Fruit fly (Drosophila melanogaster) whole organism, prepupa: ENCODE measurements around the gene IscU.

Experiments
- Blimp-1 ChIP-seq: fragments of 200-800 bp; sonication (Bioruptor generic); optimal IDR thresholded peaks from 3 replicates; lab custom pipeline; 2017; ENCODE audit warnings: missing biosample characterization, missing genetic modification characterization, mild to moderate bottlenecking, moderate library complexity, missing genetic modification reagents
- CG10669 ChIP-seq: fragments of 200-800 bp; sonication (Bioruptor generic); optimal IDR thresholded peaks from 3 replicates; lab custom pipeline; 2018; ENCODE audit warnings: missing biosample characterization, mild to moderate bottlenecking, missing genetic modification characterization, moderate library complexity
- CG11294 ChIP-seq: fragments of 200-800 bp; sonication (Bioruptor generic); IDR thresholded peaks from 2 replicates; pipeline ENCODE4 v1.3.6; 2022; ENCODE audit warnings: missing biosample characterization, missing genetic modification characterization
- CG11762 ChIP-seq: fragments of 200-800 bp; sonication (Bioruptor generic); optimal IDR thresholded peaks from 3 replicates; lab custom pipeline; 2016; ENCODE audit warnings: missing biosample characterization, missing genetic modification characterization; ENCODE audit not compliant: insufficient read depth
- CG1621 ChIP-seq: fragments of 200-800 bp; sonication (Bioruptor generic); optimal IDR thresholded peaks from 3 replicates; lab custom pipeline; 2018; ENCODE audit warnings: missing biosample characterization, mild to moderate bottlenecking, missing genetic modification characterization
- CG16779 ChIP-seq: fragments of 200-800 bp; sonication (Bioruptor generic); optimal IDR thresholded peaks from 3 replicates; lab custom pipeline; 2017; ENCODE audit warnings: missing biosample characterization, mild to moderate bottlenecking, missing genetic modification characterization
- CG3032 ChIP-seq: fragments of 200-800 bp; optimal IDR thresholded peaks from 2 replicates; lab custom pipeline; 2019; ENCODE audit warnings: missing biosample characterization, mild to moderate bottlenecking, missing genetic modification characterization, moderate library complexity
- CG31627 ChIP-seq: fragments of 200-800 bp; sonication (Bioruptor generic); optimal IDR thresholded peaks from 3 replicates; lab custom pipeline; 2016; ENCODE audit warnings: missing biosample characterization, missing genetic modification characterization
- CG32006 ChIP-seq: fragments of 200-800 bp; sonication (Bioruptor generic); optimal IDR thresholded peaks from 3 replicates; lab custom pipeline; 2017; ENCODE audit warnings: missing biosample characterization, mild to moderate bottlenecking, missing genetic modification characterization
- CG34406 ChIP-seq: fragments of 200-800 bp; sonication (Bioruptor generic); optimal IDR thresholded peaks from 3 replicates; lab custom pipeline; 2016; ENCODE audit warnings: missing biosample characterization, missing genetic modification characterization
- CG3919 ChIP-seq: fragments of 200-800 bp; sonication (Bioruptor generic); optimal IDR thresholded peaks from 3 replicates; lab custom pipeline; 2016; ENCODE audit warnings: missing biosample characterization, missing genetic modification characterization
- CG6276 ChIP-seq: fragments of 200-800 bp; sonication (Bioruptor generic); optimal IDR thresholded peaks from 2 replicates; lab custom pipeline; 2017; ENCODE audit warnings: missing biosample characterization, mild to moderate bottlenecking, missing genetic modification characterization
- CG6792 ChIP-seq: fragments of 200-800 bp; sonication (Bioruptor generic); optimal IDR thresholded peaks from 3 replicates; lab custom pipeline; 2016; ENCODE audit warnings: missing biosample characterization, missing genetic modification characterization
- CG6808 ChIP-seq: fragments of 200-800 bp; sonication (Bioruptor generic); optimal IDR thresholded peaks from 3 replicates; lab custom pipeline; 2017; ENCODE audit warnings: missing biosample characterization, missing genetic modification characterization, mild to moderate bottlenecking, moderate library complexity, missing genetic modification reagents
- CG6854 ChIP-seq: fragments of 200-800 bp; sonication (Bioruptor generic); optimal IDR thresholded peaks from 2 replicates; lab custom pipeline; 2017; ENCODE audit warnings: missing biosample characterization, mild to moderate bottlenecking, missing genetic modification characterization
- CG7368 ChIP-seq: fragments of 200-800 bp; sonication (Bioruptor generic); optimal IDR thresholded peaks from 3 replicates; lab custom pipeline; 2016; ENCODE audit warnings: missing biosample characterization, missing genetic modification characterization
- CG8119 ChIP-seq: fragments of 200-800 bp; sonication (Bioruptor generic); IDR thresholded peaks from 3 replicates; pipeline ENCODE4 v1.3.6; 2022; ENCODE audit warnings: missing biosample characterization, missing genetic modification characterization
- CG8632 ChIP-seq: fragments of 200-800 bp; sonication (Bioruptor generic); optimal IDR thresholded peaks from 3 replicates; lab custom pipeline; 2016; ENCODE audit warnings: missing biosample characterization, missing genetic modification characterization
- Eip78C ChIP-seq: fragments of 200-800 bp; sonication (Bioruptor generic); peaks from one replicate; lab custom pipeline; 2016; ENCODE audit warnings: missing biosample characterization, missing genetic modification characterization
- Eip93F ChIP-seq: fragments of 200-800 bp; sonication (Bioruptor generic); optimal IDR thresholded peaks from 2 replicates; lab custom pipeline; 2016; ENCODE audit warnings: missing biosample characterization, mild to moderate bottlenecking, missing genetic modification characterization
- Gug ChIP-seq: fragments of 200-800 bp; sonication (Bioruptor generic); IDR thresholded peaks from 2 replicates; pipeline ENCODE4 v1.3.6; 2022; ENCODE audit warnings: missing biosample characterization, missing genetic modification characterization
- Hr4 ChIP-seq: fragments of 200-800 bp; sonication (Bioruptor generic); optimal IDR thresholded peaks from 3 replicates; lab custom pipeline; 2016; ENCODE audit warnings: missing biosample characterization, missing genetic modification characterization
- Lpt ChIP-seq: fragments of 200-800 bp; sonication (Bioruptor generic); optimal IDR thresholded peaks from 3 replicates; lab custom pipeline; 2016; ENCODE audit warnings: missing biosample characterization, missing genetic modification characterization
- Sox102F ChIP-seq: fragments of 200-800 bp; sonication (Bioruptor generic); optimal IDR thresholded peaks from 2 replicates; lab custom pipeline; 2016; ENCODE audit warnings: missing biosample characterization, mild to moderate bottlenecking, missing genetic modification characterization
- Sox15 ChIP-seq: fragments of 200-800 bp; sonication (Bioruptor generic); optimal IDR thresholded peaks from 3 replicates; lab custom pipeline; 2016; ENCODE audit warnings: missing biosample characterization, missing genetic modification characterization
- achi ChIP-seq: fragments of 200-800 bp; sonication (Bioruptor generic); optimal IDR thresholded peaks from 3 replicates; lab custom pipeline; 2016; ENCODE audit warnings: missing biosample characterization, missing genetic modification characterization
- acj6 ChIP-seq: fragments of 200-800 bp; sonication (Bioruptor generic); optimal IDR thresholded peaks from 3 replicates; lab custom pipeline; 2016; ENCODE audit warnings: missing biosample characterization, missing genetic modification characterization
- esn ChIP-seq: fragments of 200-800 bp; sonication (Bioruptor generic); optimal IDR thresholded peaks from 2 replicates; lab custom pipeline; 2016; ENCODE audit warnings: missing biosample characterization, mild to moderate bottlenecking, missing genetic modification characterization, moderate library complexity
- fd59A ChIP-seq: fragments of 200-800 bp; sonication (Bioruptor generic); optimal IDR thresholded peaks from 2 replicates; lab custom pipeline; 2017; ENCODE audit warnings: missing biosample characterization, mild to moderate bottlenecking, missing genetic modification characterization, missing genetic modification reagents
- fd85E ChIP-seq: fragments of 200-800 bp; sonication (Bioruptor generic); optimal IDR thresholded peaks from 3 replicates; lab custom pipeline; 2016; ENCODE audit warnings: missing biosample characterization, missing genetic modification characterization
- fkh ChIP-seq: fragments of 200-800 bp; sonication (Bioruptor generic); optimal IDR thresholded peaks from 3 replicates; lab custom pipeline; 2017; ENCODE audit warnings: missing biosample characterization, mild to moderate bottlenecking, missing genetic modification characterization, moderate library complexity
- lz ChIP-seq: fragments of 200-800 bp; sonication (Bioruptor generic); optimal IDR thresholded peaks from 3 replicates; lab custom pipeline; 2016; ENCODE audit warnings: missing biosample characterization, missing genetic modification characterization
- net ChIP-seq: fragments of 200-800 bp; sonication (Bioruptor generic); optimal IDR thresholded peaks from 3 replicates; lab custom pipeline; 2016; ENCODE audit warnings: missing biosample characterization, missing genetic modification characterization
- pdm3 ChIP-seq: fragments of 200-800 bp; sonication (Bioruptor generic); optimal IDR thresholded peaks from 3 replicates; lab custom pipeline; 2016; ENCODE audit warnings: missing biosample characterization, missing genetic modification characterization
- salr ChIP-seq, 2 experiments: fragments of 200-800 bp; sonication (Bioruptor generic); optimal IDR thresholded peaks; 3 replicates each; lab custom pipeline; 2016 to 2018; ENCODE audit warnings: missing biosample characterization in 2 of 2, missing genetic modification characterization in 2 of 2, mild to moderate bottlenecking in 1 of 2
- spab ChIP-seq: fragments of 200-800 bp; sonication (Bioruptor generic); optimal IDR thresholded peaks from 2 replicates; lab custom pipeline; 2017; ENCODE audit warnings: missing biosample characterization, mild to moderate bottlenecking, missing genetic modification characterization, missing genetic modification reagents
- ss ChIP-seq, 2 experiments: fragments of 200-800 bp; sonication (Bioruptor generic); optimal IDR thresholded peaks; 2 replicates in 1 of 2; 3 replicates in 1 of 2; lab custom pipeline; 2017 to 2018; ENCODE audit warnings: mild to moderate bottlenecking in 2 of 2, missing biosample characterization in 2 of 2, missing genetic modification characterization in 2 of 2, moderate library complexity in 1 of 2
- svp ChIP-seq: fragments of 200-800 bp; sonication (Bioruptor generic); peaks from one replicate; lab custom pipeline; 2016; ENCODE audit warnings: missing biosample characterization, missing genetic modification characterization
- topi ChIP-seq: fragments of 200-800 bp; sonication (Bioruptor generic); optimal IDR thresholded peaks from 3 replicates; lab custom pipeline; 2016; ENCODE audit warnings: missing biosample characterization, missing genetic modification characterization
- vri ChIP-seq: fragments of 200-800 bp; sonication (Bioruptor generic); optimal IDR thresholded peaks from 3 replicates; lab custom pipeline; 2016; ENCODE audit warnings: missing biosample characterization, mild to moderate bottlenecking, missing genetic modification characterization

IscU gene

dm6 chr3R:8860126-8861059 is 36.4 kb upstream of the IscU start (continued):
- TF ChIP-seq acj6 (GFP tag; lab: Kevin White, UChicago) (peak; percentile 23), Blimp-1 (GFP tag; lab: Kevin White, UChicago) (no peak), Eip78C (peak; percentile 79), net (GFP tag; lab: Kevin White, UChicago) (no peak), salr (GFP tag; optimal IDR thresholded peaks at IDR 0.05; lab: Kevin White, UChicago) (no peak), fkh (GFP tag; lab: Kevin White, UChicago) (no peak), CG8119 (GFP tag; lab: Robert Waterston, UW) (0 out of 3 replicates have a peak, but pooled peaks have one; percentile 18), pdm3 (peak; percentile 12), CG7368 (GFP tag; lab: Kevin White, UChicago) (no peak), CG3919 (GFP tag; lab: Kevin White, UChicago) (no peak), CG31627 (GFP tag; lab: Kevin White, UChicago) (peak; percentile 6), Sox102F (peak; percentile 52), CG11762 (GFP tag; lab: Kevin White, UChicago) (no peak), fd59A (no peak), Sox15 (GFP tag; lab: Kevin White, UChicago) (no peak), ss (GFP tag; optimal IDR thresholded peaks at IDR 0.05; lab: Kevin White, UChicago) (no peak), vri (GFP tag; lab: Kevin White, UChicago) (peak; percentile 52), CG6792 (GFP tag; lab: Kevin White, UChicago) (peak; percentile 26), CG6808 (no peak)

- TF ChIP-seq lz (GFP tag; lab: Kevin White, UChicago) (no peak), CG8119 (GFP tag; lab: Robert Waterston, UW) (0 out of 3 replicates have a peak, but pooled peaks have one; percentile 24), Hr4 (GFP tag; lab: Kevin White, UChicago) (peak; percentile 47)
Observed at dm6 chr3R:8859264-8859663, 35.3 kb upstream of the IscU start.

dm6 chr3R:8857496-8858255 is 33.7 kb upstream of the IscU start:
- TF ChIP-seq fd85E (GFP tag; lab: Kevin White, UChicago) (peak; percentile 52), Hr4 (GFP tag; lab: Kevin White, UChicago) (no peak), Lpt (GFP tag; lab: Kevin White, UChicago) (peak; percentile 45), CG11294 (GFP tag; lab: Robert Waterston, UW) (no peak), CG7368 (GFP tag; lab: Kevin White, UChicago) (peak; percentile 35), CG10669 (GFP tag; lab: Kevin White, UChicago) (peak; percentile 61), CG34406 (GFP tag; lab: Kevin White, UChicago) (peak; percentile 57), CG11762 (GFP tag; lab: Kevin White, UChicago) (peak; percentile 39), topi (GFP tag; lab: Kevin White, UChicago) (peak; percentile 57), CG6276 (GFP tag; lab: Kevin White, UChicago) (peak; percentile 5), Sox15 (GFP tag; lab: Kevin White, UChicago) (no peak), svp (GFP tag; lab: Kevin White, UChicago) (peak; percentile 80), CG8632 (peak; percentile 67), Blimp-1 (GFP tag; lab: Kevin White, UChicago) (peak; percentile 60), Sox102F (peak; percentile 57), fkh (GFP tag; lab: Kevin White, UChicago) (no peak), CG16779 (tag; lab: Kevin White, UChicago) (no peak), CG3032 (tag; lab: Kevin White, UChicago) (peak; percentile 71), spab (GFP tag; lab: Kevin White, UChicago) (peak; percentile 49), fd59A (peak; percentile 51), esn (peak; percentile 75), achi (GFP tag; lab: Kevin White, UChicago) (peak; percentile 76), vri (GFP tag; lab: Kevin White, UChicago) (peak; percentile 57), CG1621 (tag; lab: Kevin White, UChicago) (peak; percentile 33), CG32006 (GFP tag; lab: Kevin White, UChicago) (peak; percentile 54), Eip93F (GFP tag; lab: Kevin White, UChicago) (peak; percentile 64), pdm3 (peak; percentile 32), ss (GFP tag; optimal IDR thresholded peaks at IDR 0.05; lab: Kevin White, UChicago) (peak; percentile 30 to 51), lz (GFP tag; lab: Kevin White, UChicago) (peak; percentile 43), CG6854 (GFP tag; lab: Kevin White, UChicago) (peak; percentile 2), salr (GFP tag; optimal IDR thresholded peaks at IDR 0.05; lab: Kevin White, UChicago) (peak; percentile 5 to 35), acj6 (GFP tag; lab: Kevin White, UChicago) (peak; percentile 68), Gug (peak; percentile 36; the same call in 1 of the 2 replicates)
